Worm (Caenorhabditis elegans) whole organism, L3 larva: ENCODE measurements around the gene T19D12.6.

ENCODE experiments used
- R02D3.7 ChIP-seq: fragments of 150-350 bp; optimal IDR thresholded peaks from 2 replicates; lab custom pipeline; 2014; ENCODE audit warnings: missing biosample characterization, missing genetic modification characterization
- ZK546.5 ChIP-seq: sonication (generic microtip); optimal IDR thresholded peaks from 2 replicates; lab custom pipeline; 2017; ENCODE audit warnings: missing biosample characterization, missing genetic modification characterization
- ceh-16 ChIP-seq: sonication (generic microtip); optimal IDR thresholded peaks from 2 replicates; lab custom pipeline; 2017; ENCODE audit warnings: missing biosample characterization, missing genetic modification characterization
- egl-27 ChIP-seq: sonication (generic microtip); optimal IDR thresholded peaks from 4 replicates; lab custom pipeline; 2017; ENCODE audit warnings: missing biosample characterization, missing genetic modification reagents, missing genetic modification characterization
- elt-3 ChIP-seq, 3 experiments: fragments of 150-350 bp in 1 of 3; sonication (generic microtip) in 2 of 3; optimal IDR thresholded peaks; 2 replicates in 2 of 3; 4 replicates in 1 of 3; lab custom pipeline; 2014 to 2017; ENCODE audit warnings: missing biosample characterization in 3 of 3, missing genetic modification characterization in 3 of 3
- lin-39 ChIP-seq: fragments of 150-350 bp; optimal IDR thresholded peaks from 2 replicates; lab custom pipeline; 2018; ENCODE audit warnings: missing biosample characterization, missing genetic modification reagents, missing genetic modification characterization
- nfya-1 ChIP-seq: sonication (generic microtip); optimal IDR thresholded peaks from 2 replicates; lab custom pipeline; 2017; ENCODE audit warnings: missing genetic modification characterization, mild to moderate bottlenecking, missing compliant biosample characterization, antibody characterized with exemption, moderate library complexity; ENCODE audit not compliant: insufficient read depth
- nhr-11 ChIP-seq: fragments of 150-350 bp; optimal IDR thresholded peaks from 2 replicates; lab custom pipeline; 2014; ENCODE audit warnings: missing biosample characterization, missing genetic modification characterization
- nhr-25 ChIP-seq: sonication (generic microtip); optimal IDR thresholded peaks from 2 replicates; lab custom pipeline; 2017; ENCODE audit warnings: missing biosample characterization, missing genetic modification characterization
- nhr-77 ChIP-seq: fragments of 150-350 bp; optimal IDR thresholded peaks from 2 replicates; lab custom pipeline; 2014; ENCODE audit warnings: missing biosample characterization, missing genetic modification characterization
- pqm-1 ChIP-seq: fragments of 150-350 bp; optimal IDR thresholded peaks from 2 replicates; lab custom pipeline; 2017; ENCODE audit warnings: missing biosample characterization, missing genetic modification characterization, inconsistent platforms
- snpc-4 ChIP-seq: fragments of 150-350 bp; optimal IDR thresholded peaks from 2 replicates; lab custom pipeline; 2014; ENCODE audit warnings: missing biosample characterization, missing genetic modification characterization
- tbx-2 ChIP-seq: sonication (generic microtip); optimal IDR thresholded peaks from 2 replicates; lab custom pipeline; 2016; ENCODE audit warnings: mild to moderate bottlenecking, missing genetic modification characterization, missing compliant biosample characterization
- unc-62 ChIP-seq: fragments of 150-350 bp; sonication (generic microtip); optimal IDR thresholded peaks from 4 replicates; lab custom pipeline; 2014; ENCODE audit warnings: missing biosample characterization, missing genetic modification reagents, missing genetic modification characterization

DNA sequence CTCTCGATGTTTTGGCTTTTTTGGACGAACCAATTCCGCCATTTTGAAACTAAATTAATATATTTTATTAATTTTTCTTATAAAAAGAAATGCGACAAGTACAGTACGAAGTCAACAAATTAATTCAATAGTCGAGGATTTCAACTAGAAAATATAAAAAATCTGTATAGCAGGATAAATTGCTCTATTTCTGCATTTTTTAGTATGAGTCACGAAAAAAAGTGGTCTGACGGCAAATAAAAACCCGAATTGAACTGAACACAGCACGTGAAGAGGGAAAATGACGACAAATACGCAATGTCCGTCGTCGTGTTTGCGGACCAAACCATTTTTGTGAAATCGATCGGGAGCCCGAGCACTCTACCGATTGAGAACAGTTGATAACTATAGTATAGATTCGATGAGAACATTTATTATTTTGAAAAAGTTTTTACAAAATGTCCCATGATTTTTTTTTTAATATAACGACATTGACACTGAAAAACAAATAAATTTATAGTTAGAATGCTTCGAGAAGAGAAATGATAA, 33.5 kb downstream of the T19D12.6 start, which contains the start of gene epg-5:
- TF ChIP-seq nhr-11 (no peak), nhr-77 (tag; lab: Kevin White, UChicago) (no peak), pqm-1 (tag; lab: Kevin White, UChicago) (peak; percentile 47), nhr-25 (tag; lab: Kevin White, UChicago) (no peak), tbx-2 (tag; lab: Kevin White, UChicago) (no peak), ZK546.5 (tag; lab: Kevin White, UChicago) (no peak), lin-39 (tag; lab: Kevin White, UChicago) (no peak), egl-27 (tag; lab: Kevin White, UChicago) (no peak), unc-62 (GFP tag; lab: Kevin White, UChicago) (no peak), snpc-4 (tag; lab: Kevin White, UChicago) (no peak), elt-3 (tag; optimal IDR thresholded peaks at IDR 0.05; lab: Kevin White, UChicago) (no peak), ceh-16 (tag; lab: Kevin White, UChicago) (no peak), nfya-1 (tag; lab: Kevin White, UChicago) (peak; percentile 48), R02D3.7 (tag; lab: Kevin White, UChicago) (no peak)
